Worm (Caenorhabditis elegans) whole organism, mixed stage, embryonic: ENCODE results near the gene H40L08.2.
A peak's percentile ranks its signal among the peaks of the same experiment; 100 is the strongest.

ENCODE experiments used
- M03D4.4 ChIP-seq: sonication (generic microtip); optimal IDR thresholded peaks from 2 replicates; lab custom pipeline; 2017; ENCODE audit warnings: mild to moderate bottlenecking, missing genetic modification characterization, missing compliant biosample characterization
- bed-3 ChIP-seq: fragments of 200-800 bp; sonication (Bioruptor generic); optimal IDR thresholded peaks from 3 replicates; lab custom pipeline; 2018; ENCODE audit warnings: mild to moderate bottlenecking, missing genetic modification characterization, moderate library complexity, missing compliant biosample characterization
- blmp-1 ChIP-seq: fragments of 150-350 bp; optimal IDR thresholded peaks from 2 replicates; lab custom pipeline; 2014; ENCODE audit warnings: missing biosample characterization, missing genetic modification characterization
- ceh-39 ChIP-seq: fragments of 150-350 bp; optimal IDR thresholded peaks from 2 replicates; lab custom pipeline; 2014; ENCODE audit warnings: missing biosample characterization, missing genetic modification characterization
- ceh-43 ChIP-seq: fragments of 200-800 bp; sonication (Bioruptor generic); optimal IDR thresholded peaks from 2 replicates; lab custom pipeline; 2018; ENCODE audit warnings: mild to moderate bottlenecking, missing genetic modification characterization, moderate library complexity, missing compliant biosample characterization
- ceh-83 ChIP-seq: fragments of 200-800 bp; sonication (Bioruptor generic); optimal IDR thresholded peaks from 2 replicates; lab custom pipeline; 2018; ENCODE audit warnings: mild to moderate bottlenecking, missing genetic modification characterization, missing compliant biosample characterization
- ces-1 ChIP-seq: fragments of 150-350 bp; optimal IDR thresholded peaks from 2 replicates; lab custom pipeline; 2014; ENCODE audit warnings: missing biosample characterization, missing genetic modification reagents, missing genetic modification characterization
- cnd-1 ChIP-seq: fragments of 200-800 bp; sonication (Bioruptor generic); optimal IDR thresholded peaks from 2 replicates; lab custom pipeline; 2018; ENCODE audit warnings: mild to moderate bottlenecking, missing genetic modification characterization, missing compliant biosample characterization
- drap-1 ChIP-seq: fragments of 200-800 bp; sonication (Bioruptor generic); optimal IDR thresholded peaks from 3 replicates; lab custom pipeline; 2018; ENCODE audit warnings: mild to moderate bottlenecking, missing genetic modification characterization, missing compliant biosample characterization
- elt-1 ChIP-seq: sonication (generic microtip); optimal IDR thresholded peaks from 2 replicates; lab custom pipeline; 2017; ENCODE audit warnings: missing genetic modification characterization, mild to moderate bottlenecking, missing compliant biosample characterization, antibody characterized with exemption, moderate library complexity, borderline replicate concordance; ENCODE audit not compliant: insufficient read depth
- elt-3 ChIP-seq: fragments of 150-350 bp; optimal IDR thresholded peaks from 2 replicates; lab custom pipeline; 2014; ENCODE audit warnings: missing biosample characterization, missing genetic modification characterization
- flh-1 ChIP-seq: fragments of 200-800 bp; sonication (Bioruptor generic); optimal IDR thresholded peaks from 2 replicates; lab custom pipeline; 2018; ENCODE audit warnings: mild to moderate bottlenecking, missing genetic modification characterization, moderate library complexity, missing compliant biosample characterization
- ham-2 ChIP-seq: fragments of 200-800 bp; sonication (Bioruptor generic); optimal IDR thresholded peaks from 2 replicates; lab custom pipeline; 2018; ENCODE audit warnings: mild to moderate bottlenecking, missing genetic modification characterization, missing compliant biosample characterization
- hlh-1 ChIP-seq: fragments of 150-350 bp; optimal IDR thresholded peaks from 2 replicates; lab custom pipeline; 2014; ENCODE audit warnings: missing biosample characterization, missing genetic modification reagents, missing genetic modification characterization
- lin-13 ChIP-seq: fragments of 150-350 bp; optimal IDR thresholded peaks from 2 replicates; lab custom pipeline; 2014; ENCODE audit warnings: missing biosample characterization, missing genetic modification characterization
- lin-32 ChIP-seq: fragments of 200-800 bp; sonication (Bioruptor generic); optimal IDR thresholded peaks from 2 replicates; lab custom pipeline; 2018; ENCODE audit warnings: mild to moderate bottlenecking, missing genetic modification characterization, missing compliant biosample characterization
- lsy-2 ChIP-seq: fragments of 150-350 bp; optimal IDR thresholded peaks from 2 replicates; lab custom pipeline; 2014; ENCODE audit warnings: missing biosample characterization, missing genetic modification characterization
- mab-5 ChIP-seq: fragments of 150-350 bp; optimal IDR thresholded peaks from 2 replicates; lab custom pipeline; 2014; ENCODE audit warnings: missing biosample characterization, missing genetic modification characterization
- mep-1 ChIP-seq: fragments of 150-350 bp; optimal IDR thresholded peaks from 2 replicates; lab custom pipeline; 2017; ENCODE audit warnings: missing biosample characterization, missing genetic modification reagents, missing genetic modification characterization, inconsistent platforms
- mls-2 ChIP-seq: sonication (generic microtip); optimal IDR thresholded peaks from 2 replicates; lab custom pipeline; 2016; ENCODE audit warnings: mild to moderate bottlenecking, missing genetic modification characterization, moderate library complexity, missing compliant biosample characterization
- nhr-12 ChIP-seq: fragments of 150-350 bp; optimal IDR thresholded peaks from 2 replicates; lab custom pipeline; 2014; ENCODE audit warnings: missing biosample characterization, missing genetic modification characterization
- nhr-2 ChIP-seq: fragments of 150-350 bp; optimal IDR thresholded peaks from 2 replicates; lab custom pipeline; 2014; ENCODE audit warnings: missing biosample characterization, missing genetic modification characterization
- nhr-237 ChIP-seq: fragments of 150-350 bp; optimal IDR thresholded peaks from 2 replicates; lab custom pipeline; 2014; ENCODE audit warnings: missing biosample characterization, missing genetic modification characterization
- nhr-28 ChIP-seq: fragments of 150-350 bp; optimal IDR thresholded peaks from 2 replicates; lab custom pipeline; 2014; ENCODE audit warnings: missing biosample characterization, missing genetic modification characterization
- nhr-76 ChIP-seq: sonication (generic microtip); optimal IDR thresholded peaks from 2 replicates; lab custom pipeline; 2017; ENCODE audit warnings: missing biosample characterization, missing genetic modification characterization
- pha-4 ChIP-seq: fragments of 150-350 bp; optimal IDR thresholded peaks from 2 replicates; lab custom pipeline; 2018; ENCODE audit warnings: missing biosample characterization, missing genetic modification reagents, missing genetic modification characterization
- sem-2 ChIP-seq: fragments of 200-800 bp; sonication (Bioruptor generic); optimal IDR thresholded peaks from 2 replicates; lab custom pipeline; 2018; ENCODE audit warnings: mild to moderate bottlenecking, missing genetic modification characterization, missing compliant biosample characterization
- snpc-4 ChIP-seq: fragments of 150-350 bp; optimal IDR thresholded peaks from 2 replicates; lab custom pipeline; 2014; ENCODE audit warnings: missing biosample characterization, missing genetic modification characterization
- sptf-1 ChIP-seq: sonication (generic microtip); optimal IDR thresholded peaks from 2 replicates; lab custom pipeline; 2017; ENCODE audit warnings: mild to moderate bottlenecking, missing genetic modification characterization, moderate library complexity, missing compliant biosample characterization
- tbx-8 ChIP-seq: fragments of 200-800 bp; sonication (Bioruptor generic); optimal IDR thresholded peaks from 2 replicates; lab custom pipeline; 2018; ENCODE audit warnings: mild to moderate bottlenecking, missing genetic modification characterization, moderate library complexity, missing compliant biosample characterization
- unc-120 ChIP-seq: sonication (generic microtip); optimal IDR thresholded peaks from 2 replicates; lab custom pipeline; 2017; ENCODE audit warnings: missing genetic modification characterization, missing compliant biosample characterization; ENCODE audit not compliant: poor library complexity, severe bottlenecking
- unc-39 ChIP-seq: fragments of 150-350 bp; optimal IDR thresholded peaks from 2 replicates; lab custom pipeline; 2014; ENCODE audit warnings: missing biosample characterization, missing genetic modification characterization
- unc-62 ChIP-seq: fragments of 150-350 bp; optimal IDR thresholded peaks from 2 replicates; lab custom pipeline; 2014; ENCODE audit warnings: missing biosample characterization, missing genetic modification reagents, missing genetic modification characterization
- zip-8 ChIP-seq: fragments of 150-350 bp; optimal IDR thresholded peaks from 2 replicates; lab custom pipeline; 2014; ENCODE audit warnings: missing biosample characterization, missing genetic modification characterization
- ztf-11 ChIP-seq: fragments of 150-350 bp; optimal IDR thresholded peaks from 2 replicates; lab custom pipeline; 2014; ENCODE audit warnings: missing biosample characterization, missing genetic modification characterization

The H40L08.2 gene

ce11 chrX:15045401-15045800, 32.1 kb downstream of the H40L08.2 start:
- TF ChIP-seq elt-1 (tag; lab: Kevin White, UChicago) (no peak), hlh-1 (no peak), lsy-2 (no peak), sptf-1 (tag; lab: Kevin White, UChicago) (no peak), unc-62 (GFP tag; lab: Kevin White, UChicago) (no peak), ceh-43 (GFP tag; lab: Kevin White, UChicago) (no peak), nhr-2 (tag; lab: Kevin White, UChicago) (no peak), pha-4 (tag; lab: Kevin White, UChicago) (no peak), bed-3 (GFP tag; lab: Kevin White, UChicago) (no peak), mab-5 (tag; lab: Kevin White, UChicago) (no peak), nhr-237 (tag; lab: Kevin White, UChicago) (no peak), unc-120 (tag; lab: Kevin White, UChicago) (no peak), drap-1 (GFP tag; lab: Kevin White, UChicago) (no peak)

DNA sequence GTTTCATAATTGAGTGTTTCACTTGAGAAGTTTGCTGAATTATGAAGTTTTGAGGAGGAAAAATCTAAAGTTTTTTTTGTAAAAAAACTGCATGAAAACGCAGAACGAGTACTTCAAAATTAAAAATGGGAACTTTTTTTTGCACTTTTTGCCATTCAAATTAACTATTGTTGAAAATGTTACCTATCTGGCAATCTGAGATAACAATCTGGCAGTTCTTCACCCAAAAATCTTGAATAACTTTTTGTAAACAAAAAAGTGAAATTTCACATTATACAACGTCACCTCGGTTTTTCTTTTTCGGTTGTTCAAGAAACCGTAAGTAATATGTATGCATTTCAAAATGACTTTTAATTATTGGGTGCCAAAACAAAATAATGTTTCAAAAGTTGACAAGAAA, 35.0 kb downstream of the H40L08.2 start:
- TF ChIP-seq lin-13 (tag; lab: Kevin White, UChicago) (no peak), mep-1 (tag; lab: Kevin White, UChicago) (no peak), cnd-1 (tag; lab: Kevin White, UChicago) (no peak)

- peak; percentile 98 for TF ChIP-seq ces-1 (GFP tag; lab: Kevin White, UChicago)
- TF ChIP-seq tbx-8 (GFP tag; lab: Kevin White, UChicago), result no peak
Observed at ce11 chrX:15041340-15041739, 36.2 kb downstream of the H40L08.2 start.

DNA sequence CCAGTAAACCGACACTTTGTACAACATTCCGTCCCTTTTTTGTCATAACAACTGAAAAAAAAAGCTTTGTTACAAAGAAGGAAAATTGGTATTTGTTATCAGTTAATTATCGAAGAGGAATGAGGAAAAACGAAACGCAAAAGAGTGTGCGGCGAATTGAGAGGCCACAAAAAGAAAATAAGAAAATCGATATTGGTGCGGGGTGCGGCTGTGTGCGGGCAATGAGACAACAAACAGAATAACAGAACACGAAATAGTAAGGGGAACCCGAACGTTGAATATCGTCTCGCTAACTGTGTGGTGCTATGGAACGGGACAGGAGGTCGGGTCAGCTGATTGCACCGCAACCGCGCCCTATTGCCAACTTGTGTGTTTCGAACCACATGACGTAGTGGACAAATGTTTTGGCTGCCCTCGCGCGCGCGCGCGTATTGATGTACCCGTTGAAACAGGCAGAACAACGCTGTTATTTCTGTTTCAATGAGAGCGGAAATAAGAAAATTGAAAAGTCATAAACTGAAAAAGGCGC, 36.9 kb downstream of the H40L08.2 start, which contains the start of gene C18B12.4:
Gene C18B12.4, minus strand, starts transcription at position 51 of the 529 bp plus-strand sequence.
- TF ChIP-seq sem-2 (GFP tag; lab: Kevin White, UChicago) (no peak), bed-3 (GFP tag; lab: Kevin White, UChicago) (no peak), nhr-76 (tag; lab: Kevin White, UChicago) (no peak), M03D4.4 (tag; lab: Kevin White, UChicago) (peak; percentile 19), flh-1 (GFP tag; lab: Kevin White, UChicago) (no peak), unc-62 (GFP tag; lab: Kevin White, UChicago) (peak; percentile 78), ceh-39 (tag; lab: Kevin White, UChicago) (peak; percentile 65), lin-32 (GFP tag; lab: Kevin White, UChicago) (no peak), tbx-8 (GFP tag; lab: Kevin White, UChicago) (peak; percentile 22), ceh-83 (no peak), unc-120 (tag; lab: Kevin White, UChicago) (peak; percentile 12), nhr-12 (tag; lab: Kevin White, UChicago) (no peak), snpc-4 (tag; lab: Kevin White, UChicago) (no peak), ham-2 (GFP tag; lab: Kevin White, UChicago) (peak; percentile 90), pha-4 (tag; lab: Kevin White, UChicago) (peak; percentile 92), cnd-1 (tag; lab: Kevin White, UChicago) (peak; percentile 72), elt-1 (tag; lab: Kevin White, UChicago) (peak; percentile 28), zip-8 (no peak), ztf-11 (tag; lab: Kevin White, UChicago) (no peak), mep-1 (tag; lab: Kevin White, UChicago) (peak; percentile 78), drap-1 (GFP tag; lab: Kevin White, UChicago) (peak; percentile 74), nhr-237 (tag; lab: Kevin White, UChicago) (peak; percentile 77), lin-13 (tag; lab: Kevin White, UChicago) (peak; percentile 89), nhr-28 (tag; lab: Kevin White, UChicago) (no peak), ceh-43 (GFP tag; lab: Kevin White, UChicago) (no peak), hlh-1 (peak; percentile 99), nhr-2 (tag; lab: Kevin White, UChicago) (peak; percentile 55), mab-5 (tag; lab: Kevin White, UChicago) (no peak), unc-39 (tag; lab: Kevin White, UChicago) (peak; percentile 92), blmp-1 (tag; lab: Kevin White, UChicago) (no peak), lsy-2 (peak; percentile 59), ces-1 (GFP tag; lab: Kevin White, UChicago) (no peak), mls-2 (tag; lab: Kevin White, UChicago) (peak; percentile 67), elt-3 (tag; lab: Kevin White, UChicago) (peak; percentile 20), sptf-1 (tag; lab: Kevin White, UChicago) (peak; percentile 77)
